Worm (Caenorhabditis elegans) whole organism, late embryonic: ENCODE measurements around the gene T14B4.1.

Experiments used
- C08G9.2 ChIP-seq: sonication (generic microtip); optimal IDR thresholded peaks from 2 replicates; lab custom pipeline; 2016; ENCODE audit warnings: mild to moderate bottlenecking, missing genetic modification characterization, moderate library complexity, missing compliant biosample characterization
- C38D4.7 ChIP-seq: fragments of 200-800 bp; sonication (Bioruptor generic); optimal IDR thresholded peaks from 2 replicates; lab custom pipeline; 2018; ENCODE audit warnings: mild to moderate bottlenecking, missing genetic modification characterization, moderate library complexity, missing compliant biosample characterization
- F13H6.1 ChIP-seq: sonication (generic microtip); optimal IDR thresholded peaks from 2 replicates; lab custom pipeline; 2016; ENCODE audit warnings: missing genetic modification characterization, missing compliant biosample characterization
- K09A11.1 ChIP-seq: sonication (generic microtip); optimal IDR thresholded peaks from 2 replicates; lab custom pipeline; 2017; ENCODE audit warnings: antibody characterized with exemption, mild to moderate bottlenecking, missing genetic modification characterization, missing compliant biosample characterization; ENCODE audit not compliant: insufficient read depth
- Y22D7AL.16 ChIP-seq: sonication (generic microtip); optimal IDR thresholded peaks from 2 replicates; lab custom pipeline; 2016; ENCODE audit warnings: missing genetic modification characterization, missing compliant biosample characterization
- ama-1 ChIP-seq: fragments of 150-350 bp; optimal IDR thresholded peaks from 2 replicates; lab custom pipeline; 2014
- ceh-14 ChIP-seq: sonication (generic microtip); optimal IDR thresholded peaks from 2 replicates; lab custom pipeline; 2016; ENCODE audit warnings: missing genotype, missing genetic modification characterization, missing compliant biosample characterization
- ceh-18 ChIP-seq: sonication (generic microtip); optimal IDR thresholded peaks from 2 replicates; lab custom pipeline; 2016; ENCODE audit warnings: missing genetic modification characterization, missing compliant biosample characterization
- ceh-19 ChIP-seq: fragments of 200-800 bp; sonication (Bioruptor generic); optimal IDR thresholded peaks from 2 replicates; lab custom pipeline; 2018; ENCODE audit warnings: mild to moderate bottlenecking, missing genetic modification characterization, missing compliant biosample characterization
- ceh-22 ChIP-seq: sonication (generic microtip); optimal IDR thresholded peaks from 2 replicates; lab custom pipeline; 2017; ENCODE audit warnings: missing biosample characterization, missing genetic modification characterization
- ceh-24 ChIP-seq: sonication (generic microtip); optimal IDR thresholded peaks from 2 replicates; lab custom pipeline; 2016; ENCODE audit warnings: mild to moderate bottlenecking, missing genetic modification characterization, missing compliant biosample characterization
- ceh-30 ChIP-seq: fragments of 150-350 bp; optimal IDR thresholded peaks from 2 replicates; lab custom pipeline; 2014; ENCODE audit warnings: missing biosample characterization, missing genetic modification characterization
- ceh-34 ChIP-seq: sonication (generic microtip); optimal IDR thresholded peaks from 2 replicates; lab custom pipeline; 2016; ENCODE audit warnings: mild to moderate bottlenecking, missing genetic modification characterization, missing compliant biosample characterization
- ceh-45 ChIP-seq: fragments of 200-800 bp; sonication (Bioruptor generic); IDR thresholded peaks from 2 replicates; pipeline ENCODE4 v1.3.6; 2022; ENCODE audit warnings: missing genetic modification reagents, missing genetic modification characterization, missing compliant biosample characterization
- ceh-48 ChIP-seq: sonication (generic microtip); optimal IDR thresholded peaks from 2 replicates; lab custom pipeline; 2016; ENCODE audit warnings: missing genetic modification characterization, inconsistent platforms, missing compliant biosample characterization
- ceh-6 ChIP-seq: fragments of 200-800 bp; sonication (Bioruptor generic); optimal IDR thresholded peaks from 2 replicates; lab custom pipeline; 2018; ENCODE audit warnings: mild to moderate bottlenecking, missing genetic modification characterization, missing compliant biosample characterization
- che-1 ChIP-seq: sonication (generic microtip); optimal IDR thresholded peaks from 2 replicates; lab custom pipeline; 2016; ENCODE audit warnings: mild to moderate bottlenecking, missing genetic modification characterization, missing compliant biosample characterization
- elt-4 ChIP-seq: sonication (generic microtip); optimal IDR thresholded peaks from 2 replicates; lab custom pipeline; 2016; ENCODE audit warnings: missing genetic modification characterization, missing compliant biosample characterization
- eyg-1 ChIP-seq: sonication (generic microtip); optimal IDR thresholded peaks from 2 replicates; lab custom pipeline; 2016; ENCODE audit warnings: missing genotype, missing genetic modification characterization, missing compliant biosample characterization
- fkh-6 ChIP-seq: sonication (generic microtip); optimal IDR thresholded peaks from 2 replicates; lab custom pipeline; 2016; ENCODE audit warnings: missing genetic modification characterization, missing compliant biosample characterization
- hlh-15 ChIP-seq: sonication (generic microtip); optimal IDR thresholded peaks from 2 replicates; lab custom pipeline; 2016; ENCODE audit warnings: missing genetic modification characterization, missing compliant biosample characterization
- lim-6 ChIP-seq: sonication (generic microtip); optimal IDR thresholded peaks from 2 replicates; lab custom pipeline; 2016; ENCODE audit warnings: missing genetic modification characterization, missing compliant biosample characterization
- mec-3 ChIP-seq: sonication (generic microtip); optimal IDR thresholded peaks from 2 replicates; lab custom pipeline; 2016; ENCODE audit warnings: borderline replicate concordance, missing genetic modification characterization, missing compliant biosample characterization
- nfya-1 ChIP-seq: sonication (generic microtip); optimal IDR thresholded peaks from 2 replicates; lab custom pipeline; 2017; ENCODE audit warnings: missing genetic modification characterization, mild to moderate bottlenecking, missing compliant biosample characterization, antibody characterized with exemption, moderate library complexity
- nhr-11 ChIP-seq: fragments of 150-350 bp; optimal IDR thresholded peaks from 2 replicates; lab custom pipeline; 2014; ENCODE audit warnings: missing biosample characterization, missing genetic modification characterization
- npax-4 ChIP-seq: sonication (generic microtip); optimal IDR thresholded peaks from 2 replicates; lab custom pipeline; 2016; ENCODE audit warnings: missing genetic modification characterization, missing compliant biosample characterization
- pax-1 ChIP-seq: fragments of 150-350 bp; optimal IDR thresholded peaks from 2 replicates; lab custom pipeline; 2014; ENCODE audit warnings: missing biosample characterization, missing genetic modification characterization
- pha-4 ChIP-seq: fragments of 150-350 bp; optimal IDR thresholded peaks from 2 replicates; lab custom pipeline; 2018; ENCODE audit warnings: missing biosample characterization, missing genetic modification reagents, missing genetic modification characterization
- pqm-1 ChIP-seq: sonication (generic microtip); optimal IDR thresholded peaks from 2 replicates; lab custom pipeline; 2016; ENCODE audit warnings: missing genetic modification characterization, missing compliant biosample characterization
- pros-1 ChIP-seq: fragments of 150-350 bp; optimal IDR thresholded peaks from 2 replicates; lab custom pipeline; 2014; ENCODE audit warnings: missing biosample characterization, missing genetic modification reagents, missing genetic modification characterization
- ref-2 ChIP-seq: sonication (generic microtip); optimal IDR thresholded peaks from 2 replicates; lab custom pipeline; 2016; ENCODE audit warnings: missing genetic modification characterization, missing compliant biosample characterization
- rnt-1 ChIP-seq: sonication (generic microtip); optimal IDR thresholded peaks from 2 replicates; lab custom pipeline; 2016; ENCODE audit warnings: missing genetic modification characterization, missing compliant biosample characterization
- sdc-2 ChIP-seq: sonication (generic microtip); optimal IDR thresholded peaks from 2 replicates; lab custom pipeline; 2016; ENCODE audit warnings: missing genotype, missing genetic modification characterization, missing compliant biosample characterization
- sox-2 ChIP-seq: fragments of 200-800 bp; sonication (Bioruptor generic); IDR thresholded peaks from 2 replicates; pipeline ENCODE4 v1.3.6; 2022; ENCODE audit warnings: missing genetic modification reagents, missing genetic modification characterization, missing compliant biosample characterization
- syd-9 ChIP-seq: sonication (generic microtip); optimal IDR thresholded peaks from 2 replicates; lab custom pipeline; 2016; ENCODE audit warnings: mild to moderate bottlenecking, missing genetic modification characterization, moderate library complexity, missing compliant biosample characterization
- tbx-2 ChIP-seq: sonication (generic microtip); optimal IDR thresholded peaks from 2 replicates; lab custom pipeline; 2016; ENCODE audit warnings: missing genetic modification characterization, missing compliant biosample characterization
- tbx-7 ChIP-seq: sonication (generic microtip); optimal IDR thresholded peaks from 2 replicates; lab custom pipeline; 2016; ENCODE audit warnings: missing genotype, missing genetic modification characterization, missing compliant biosample characterization
- ttx-3 ChIP-seq: sonication (generic microtip); optimal IDR thresholded peaks from 2 replicates; lab custom pipeline; 2016; ENCODE audit warnings: missing genetic modification reagents, missing genetic modification characterization, missing compliant biosample characterization
- unc-42 ChIP-seq: sonication (generic microtip); optimal IDR thresholded peaks from 2 replicates; lab custom pipeline; 2016; ENCODE audit warnings: missing genotype, missing genetic modification characterization, missing compliant biosample characterization
- unc-86 ChIP-seq: sonication (generic microtip); optimal IDR thresholded peaks from 2 replicates; lab custom pipeline; 2016; ENCODE audit warnings: missing genetic modification characterization, missing compliant biosample characterization

Gene T14B4.1

ce11 chrII:6746404-6746803 lies 9.7 kb downstream of the T14B4.1 start, which contains the start of gene F41G3.5:
Gene F41G3.5, plus strand, starts transcription at chrII:6746704.
- TF ChIP-seq ceh-18 (no peak), C38D4.7 (GFP tag; lab: Kevin White, UChicago) (no peak), che-1 (tag; lab: Kevin White, UChicago) (no peak), elt-4 (tag; lab: Kevin White, UChicago) (no peak), nhr-11 (tag; lab: Kevin White, UChicago) (no peak), eyg-1 (tag; lab: Kevin White, UChicago) (no peak), pqm-1 (tag; lab: Kevin White, UChicago) (no peak), fkh-6 (tag; lab: Kevin White, UChicago) (no peak), unc-86 (tag; lab: Kevin White, UChicago) (no peak), ceh-30 (tag; lab: Kevin White, UChicago) (no peak), ref-2 (no peak), ceh-48 (tag; lab: Kevin White, UChicago) (no peak), ama-1 (no peak), rnt-1 (tag; lab: Kevin White, UChicago) (no peak), unc-42 (tag; lab: Kevin White, UChicago) (no peak), ceh-45 (no peak), nfya-1 (tag; lab: Kevin White, UChicago) (no peak), hlh-15 (no peak), mec-3 (tag; lab: Kevin White, UChicago) (no peak), tbx-2 (tag; lab: Kevin White, UChicago) (no peak)

ce11 chrII:6749422-6749821 lies 12.7 kb downstream of the T14B4.1 start, which contains the start of gene F41G3.10:
Gene F41G3.10, minus strand, starts transcription at chrII:6749522.
- TF ChIP-seq npax-4 (tag; lab: Kevin White, UChicago) (no peak), ama-1 (no peak), eyg-1 (tag; lab: Kevin White, UChicago) (no peak), ceh-24 (tag; lab: Kevin White, UChicago) (no peak), K09A11.1 (tag; lab: Kevin White, UChicago) (no peak), pax-1 (tag; lab: Kevin White, UChicago) (no peak), ceh-19 (GFP tag; lab: Kevin White, UChicago) (no peak), ref-2 (no peak), tbx-7 (tag; lab: Kevin White, UChicago) (no peak)

ce11 chrII:6750929-6751328 lies 14.2 kb downstream of the T14B4.1 start, which contains the start of gene F41G3.20:
Gene F41G3.20, minus strand, starts transcription at chrII:6751029.
- TF ChIP-seq pros-1 (tag; lab: Kevin White, UChicago) (no peak), sox-2 (no peak), ceh-22 (tag; lab: Kevin White, UChicago) (no peak), lim-6 (tag; lab: Kevin White, UChicago) (no peak), ceh-14 (tag; lab: Kevin White, UChicago) (no peak), pha-4 (no peak), elt-4 (tag; lab: Kevin White, UChicago) (no peak)

- TF ChIP-seq tbx-2 (tag; lab: Kevin White, UChicago) (no peak), unc-86 (tag; lab: Kevin White, UChicago) (no peak), Y22D7AL.16 (tag; lab: Kevin White, UChicago) (no peak), F13H6.1 (tag; lab: Kevin White, UChicago) (no peak), ttx-3 (no peak), ceh-6 (GFP tag; lab: Kevin White, UChicago) (no peak), C08G9.2 (tag; lab: Kevin White, UChicago) (no peak), pqm-1 (tag; lab: Kevin White, UChicago) (no peak), syd-9 (no peak), pros-1 (tag; lab: Kevin White, UChicago) (no peak), ceh-48 (tag; lab: Kevin White, UChicago) (no peak), ceh-34 (no peak), ceh-24 (tag; lab: Kevin White, UChicago) (no peak), sdc-2 (tag; lab: Kevin White, UChicago) (no peak)
- TF ChIP-seq, all 69 proteins: peak for 0
Measured at ce11 chrII:6752027-6752426, 15.3 kb downstream of the T14B4.1 start, which contains the start of gene F41G3.19. Gene F41G3.19, minus strand, starts transcription at chrII:6752127.
